Fruit fly (Drosophila melanogaster) whole organism, wandering third instar larva: ENCODE data around the gene Pmm2.

Source experiments
- HLH106 ChIP-seq: fragments of 200-800 bp; optimal IDR thresholded peaks from 3 replicates; lab custom pipeline; 2019; ENCODE audit warnings: missing biosample characterization, mild to moderate bottlenecking, missing genetic modification characterization, moderate library complexity
- Hnf4 ChIP-seq: fragments of 200-800 bp; sonication (Bioruptor generic); optimal IDR thresholded peaks from 2 replicates; lab custom pipeline; 2016; ENCODE audit warnings: missing biosample characterization, mild to moderate bottlenecking, missing genetic modification characterization
- psq ChIP-seq: fragments of 200-800 bp; sonication (Bioruptor generic); optimal IDR thresholded peaks from 3 replicates; lab custom pipeline; 2017; ENCODE audit warnings: missing biosample characterization, mild to moderate bottlenecking, missing genetic modification characterization, moderate library complexity

- peak; percentile 90 for TF ChIP-seq HLH106 (tag; lab: Kevin White, UChicago)
- peak; percentile 69 for TF ChIP-seq Hnf4 (GFP tag; lab: Kevin White, UChicago)
- peak; percentile 81 for TF ChIP-seq psq (GFP tag; lab: Kevin White, UChicago)
These were observed 39.1 kb upstream of the Pmm2 start for dm6 chr3L:12495312-12495725.
